Worm (Caenorhabditis elegans) whole organism, L3 larva: Measurements from ENCODE around the gene C11E4.8.

Experiments used
- R02D3.7 ChIP-seq: fragments of 150-350 bp; optimal IDR thresholded peaks from 2 replicates; lab custom pipeline; 2014; ENCODE audit warnings: missing biosample characterization, missing genetic modification characterization
- aly-2 ChIP-seq: fragments of 150-350 bp; optimal IDR thresholded peaks from 2 replicates; lab custom pipeline; 2014; ENCODE audit warnings: missing biosample characterization, missing genetic modification characterization
- ceh-16 ChIP-seq: sonication (generic microtip); optimal IDR thresholded peaks from 2 replicates; lab custom pipeline; 2017; ENCODE audit warnings: missing biosample characterization, missing genetic modification characterization
- ceh-28 ChIP-seq: fragments of 150-350 bp; optimal IDR thresholded peaks from 2 replicates; lab custom pipeline; 2014; ENCODE audit warnings: missing biosample characterization, missing genetic modification reagents, missing genetic modification characterization
- ceh-82 ChIP-seq: fragments of 150-350 bp; optimal IDR thresholded peaks from 2 replicates; lab custom pipeline; 2014; ENCODE audit warnings: missing biosample characterization, missing genetic modification characterization
- ceh-9 ChIP-seq: sonication (generic microtip); optimal IDR thresholded peaks from 2 replicates; lab custom pipeline; 2018; ENCODE audit warnings: missing biosample characterization, missing genetic modification characterization
- egl-5 ChIP-seq: fragments of 150-350 bp; optimal IDR thresholded peaks from 2 replicates; lab custom pipeline; 2017; ENCODE audit warnings: missing biosample characterization, missing genetic modification reagents, missing genetic modification characterization, inconsistent platforms
- elt-1 ChIP-seq: fragments of 150-350 bp; optimal IDR thresholded peaks from 2 replicates; lab custom pipeline; 2014; ENCODE audit warnings: missing biosample characterization, missing genetic modification characterization
- elt-2 ChIP-seq: sonication (generic microtip); optimal IDR thresholded peaks from 2 replicates; lab custom pipeline; 2016; ENCODE audit warnings: missing genetic modification reagents, mild to moderate bottlenecking, missing genetic modification characterization, missing compliant biosample characterization
- fkh-10 ChIP-seq: sonication (generic microtip); optimal IDR thresholded peaks from 2 replicates; lab custom pipeline; 2017; ENCODE audit warnings: missing biosample characterization, missing genetic modification reagents, missing genetic modification characterization
- fkh-2 ChIP-seq: fragments of 150-350 bp; optimal IDR thresholded peaks from 2 replicates; lab custom pipeline; 2014; ENCODE audit warnings: missing biosample characterization, missing genetic modification reagents, missing genetic modification characterization
- fos-1 ChIP-seq: fragments of 150-350 bp; optimal IDR thresholded peaks from 2 replicates; lab custom pipeline; 2014; ENCODE audit warnings: missing biosample characterization, missing genetic modification characterization
- hmg-11 ChIP-seq: sonication (generic microtip); optimal IDR thresholded peaks from 2 replicates; lab custom pipeline; 2016; ENCODE audit warnings: missing genetic modification characterization, missing compliant biosample characterization
- lin-15B ChIP-seq: fragments of 150-350 bp; optimal IDR thresholded peaks from 2 replicates; lab custom pipeline; 2014; ENCODE audit warnings: missing biosample characterization, missing genetic modification characterization
- lin-39 ChIP-seq: fragments of 150-350 bp; optimal IDR thresholded peaks from 2 replicates; lab custom pipeline; 2018; ENCODE audit warnings: missing biosample characterization, missing genetic modification reagents, missing genetic modification characterization
- lsy-12 ChIP-seq: sonication (generic microtip); optimal IDR thresholded peaks from 2 replicates; lab custom pipeline; 2016; ENCODE audit warnings: mild to moderate bottlenecking, missing genetic modification characterization, missing compliant biosample characterization
- mdl-1 ChIP-seq: fragments of 150-350 bp; optimal IDR thresholded peaks from 2 replicates; lab custom pipeline; 2014; ENCODE audit warnings: missing biosample characterization, missing genetic modification characterization
- mml-1 ChIP-seq: fragments of 150-350 bp; sonication (generic microtip); optimal IDR thresholded peaks from 3 replicates; lab custom pipeline; 2014; ENCODE audit warnings: missing biosample characterization, missing genetic modification characterization
- nfya-1 ChIP-seq: sonication (generic microtip); optimal IDR thresholded peaks from 2 replicates; lab custom pipeline; 2017; ENCODE audit warnings: missing genetic modification characterization, mild to moderate bottlenecking, missing compliant biosample characterization, antibody characterized with exemption, moderate library complexity; ENCODE audit not compliant: insufficient read depth
- nhr-25 ChIP-seq: sonication (generic microtip); optimal IDR thresholded peaks from 2 replicates; lab custom pipeline; 2017; ENCODE audit warnings: missing biosample characterization, missing genetic modification characterization
- nhr-43 ChIP-seq: sonication (generic microtip); optimal IDR thresholded peaks from 2 replicates; lab custom pipeline; 2016; ENCODE audit warnings: mild to moderate bottlenecking, missing genetic modification characterization, missing compliant biosample characterization; ENCODE audit not compliant: poor library complexity, severe bottlenecking
- nhr-67 ChIP-seq: fragments of 150-350 bp; optimal IDR thresholded peaks from 2 replicates; lab custom pipeline; 2014; ENCODE audit warnings: missing biosample characterization, missing genetic modification characterization
- nhr-76 ChIP-seq: fragments of 150-350 bp; sonication (generic microtip); optimal IDR thresholded peaks from 5 replicates; lab custom pipeline; 2014; ENCODE audit warnings: missing biosample characterization, missing genetic modification characterization
- nhr-77 ChIP-seq: fragments of 150-350 bp; optimal IDR thresholded peaks from 2 replicates; lab custom pipeline; 2014; ENCODE audit warnings: missing biosample characterization, missing genetic modification characterization
- pha-4 ChIP-seq: fragments of 150-350 bp; optimal IDR thresholded peaks from 2 replicates; lab custom pipeline; 2014; ENCODE audit warnings: missing biosample characterization, missing genetic modification reagents, missing genetic modification characterization
- pqm-1 ChIP-seq: fragments of 150-350 bp; optimal IDR thresholded peaks from 2 replicates; lab custom pipeline; 2017; ENCODE audit warnings: missing biosample characterization, missing genetic modification characterization, inconsistent platforms
- sea-2 ChIP-seq: fragments of 150-350 bp; sonication (generic microtip); optimal IDR thresholded peaks from 4 replicates; lab custom pipeline; 2014; ENCODE audit warnings: missing biosample characterization, missing genetic modification reagents, missing genetic modification characterization
- snpc-4 ChIP-seq: fragments of 150-350 bp; optimal IDR thresholded peaks from 2 replicates; lab custom pipeline; 2014; ENCODE audit warnings: missing biosample characterization, missing genetic modification characterization
- unc-39 ChIP-seq: sonication (generic microtip); optimal IDR thresholded peaks from 4 replicates; lab custom pipeline; 2017; ENCODE audit warnings: missing biosample characterization, missing genetic modification characterization
- unc-62 ChIP-seq: fragments of 150-350 bp; sonication (generic microtip); optimal IDR thresholded peaks from 4 replicates; lab custom pipeline; 2014; ENCODE audit warnings: missing biosample characterization, missing genetic modification reagents, missing genetic modification characterization
- zag-1 ChIP-seq: fragments of 150-350 bp; optimal IDR thresholded peaks from 2 replicates; lab custom pipeline; 2014; ENCODE audit warnings: missing biosample characterization, missing genetic modification characterization
- ztf-11 ChIP-seq: fragments of 150-350 bp; optimal IDR thresholded peaks from 2 replicates; lab custom pipeline; 2014; ENCODE audit warnings: missing biosample characterization, missing genetic modification characterization
- ztf-4 ChIP-seq: fragments of 150-350 bp; optimal IDR thresholded peaks from 2 replicates; lab custom pipeline; 2014; ENCODE audit warnings: missing biosample characterization, missing genetic modification characterization

C11E4.8 gene

ce11 chrX:9668554-9668953 lies 48.3 kb downstream of the C11E4.8 start, which contains the start of gene T14B1.1:
T14B1.1 (minus strand) TSS chrX:9668723.
- TF ChIP-seq unc-39 (no peak), mml-1 (tag; lab: Kevin White, UChicago) (no peak), fkh-10 (GFP tag; lab: Kevin White, UChicago) (peak; percentile 61), elt-1 (no peak), ceh-82 (tag; lab: Kevin White, UChicago) (no peak), pha-4 (tag; lab: Kevin White, UChicago) (no peak), pqm-1 (no peak), nfya-1 (tag; lab: Kevin White, UChicago) (peak; percentile 61), ztf-11 (tag; lab: Kevin White, UChicago) (no peak), sea-2 (GFP tag; lab: Kevin White, UChicago) (no peak), nhr-25 (tag; lab: Kevin White, UChicago) (no peak), R02D3.7 (no peak), nhr-67 (tag; lab: Kevin White, UChicago) (no peak), lin-39 (tag; lab: Kevin White, UChicago) (peak; percentile 82)

- peak; percentile 6 for TF ChIP-seq elt-2 (tag; lab: Kevin White, UChicago)
- no peak for TF ChIP-seq ceh-16 (tag; lab: Kevin White, UChicago)
- TF ChIP-seq pha-4 (tag; lab: Kevin White, UChicago) = peak; percentile 57
These were observed 53.0 kb downstream of the C11E4.8 start for ce11 chrX:9673228-9673627.

ce11 chrX:9674799-9675198 lies 54.6 kb downstream of the C11E4.8 start, which contains the start of gene C43C3.4:
C43C3.4 (minus strand) TSS chrX:9674899.
- TF ChIP-seq elt-1 = no peak
- no peak for TF ChIP-seq mdl-1 (tag; lab: Kevin White, UChicago)
- TF ChIP-seq fkh-2 (tag; lab: Kevin White, UChicago) = no peak
- TF ChIP-seq zag-1 (tag; lab: Kevin White, UChicago) = no peak
- no peak for TF ChIP-seq nhr-43 (tag; lab: Kevin White, UChicago)
- no peak for TF ChIP-seq nhr-67 (tag; lab: Kevin White, UChicago)
- no peak for TF ChIP-seq hmg-11
- no peak for TF ChIP-seq unc-62
- no peak for TF ChIP-seq ztf-4 (tag; lab: Kevin White, UChicago)
- TF ChIP-seq, all 47 proteins: peak for 0

DNA sequence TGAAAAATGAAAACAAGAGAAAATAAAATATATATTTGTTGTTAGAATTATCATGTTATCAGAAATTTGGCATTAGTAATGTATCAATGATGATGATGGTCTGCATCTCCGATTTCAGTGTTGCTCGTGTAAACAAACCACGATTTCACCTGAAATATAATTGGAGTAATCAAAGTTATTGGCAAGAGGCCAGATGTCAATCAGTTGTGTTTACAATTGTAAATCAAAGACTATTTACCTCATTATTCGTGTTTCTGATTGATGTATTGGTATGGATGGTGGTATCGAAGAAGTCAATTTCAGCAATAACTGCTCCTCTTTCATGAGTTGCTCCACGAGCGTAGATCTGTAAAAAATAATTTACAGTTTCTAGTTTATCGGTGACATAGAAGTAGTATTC lies 55.8 kb downstream of the C11E4.8 start:
- TF ChIP-seq snpc-4 (no peak), egl-5 (no peak), zag-1 (tag; lab: Kevin White, UChicago) (no peak), nhr-76 (tag; lab: Kevin White, UChicago) (no peak), mml-1 (tag; lab: Kevin White, UChicago) (no peak), fkh-2 (tag; lab: Kevin White, UChicago) (no peak), ztf-11 (tag; lab: Kevin White, UChicago) (no peak), fos-1 (no peak), lsy-12 (no peak), R02D3.7 (no peak), pha-4 (tag; lab: Kevin White, UChicago) (peak; percentile 24), mdl-1 (tag; lab: Kevin White, UChicago) (no peak), elt-2 (tag; lab: Kevin White, UChicago) (peak; percentile 10), nhr-77 (tag; lab: Kevin White, UChicago) (no peak), lin-15B (no peak), ceh-28 (tag; lab: Kevin White, UChicago) (no peak), ceh-9 (no peak)
- TF ChIP-seq, all 47 proteins: peak for 2

ce11 chrX:9676788-9677454 lies 56.7 kb downstream of the C11E4.8 start:
- TF ChIP-seq ceh-16 (tag; lab: Kevin White, UChicago) (no peak), elt-2 (tag; lab: Kevin White, UChicago) (peak; percentile 72), pha-4 (tag; lab: Kevin White, UChicago) (peak; percentile 44), pqm-1 (peak; percentile 30), aly-2 (tag; lab: Kevin White, UChicago) (no peak), snpc-4 (no peak), nhr-67 (tag; lab: Kevin White, UChicago) (no peak)
- TF ChIP-seq, all 47 proteins: peak for 3
